Worm (Caenorhabditis elegans) whole organism, L3 larva: ENCODE results near the gene mob-4.

Experiments used
- R02D3.7 ChIP-seq: fragments of 150-350 bp; optimal IDR thresholded peaks from 2 replicates; lab custom pipeline; 2014; ENCODE audit warnings: missing biosample characterization, missing genetic modification characterization
- ZK546.5 ChIP-seq: sonication (generic microtip); optimal IDR thresholded peaks from 2 replicates; lab custom pipeline; 2017; ENCODE audit warnings: missing biosample characterization, missing genetic modification characterization
- aly-2 ChIP-seq: fragments of 150-350 bp; optimal IDR thresholded peaks from 2 replicates; lab custom pipeline; 2014; ENCODE audit warnings: missing biosample characterization, missing genetic modification characterization
- ama-1 ChIP-seq: fragments of 150-350 bp; optimal IDR thresholded peaks from 2 replicates; lab custom pipeline; 2018
- ceh-16 ChIP-seq: sonication (generic microtip); optimal IDR thresholded peaks from 2 replicates; lab custom pipeline; 2017; ENCODE audit warnings: missing biosample characterization, missing genetic modification characterization
- ceh-28 ChIP-seq: fragments of 150-350 bp; optimal IDR thresholded peaks from 2 replicates; lab custom pipeline; 2014; ENCODE audit warnings: missing biosample characterization, missing genetic modification reagents, missing genetic modification characterization
- ceh-82 ChIP-seq: fragments of 150-350 bp; optimal IDR thresholded peaks from 2 replicates; lab custom pipeline; 2014; ENCODE audit warnings: missing biosample characterization, missing genetic modification characterization
- ceh-9 ChIP-seq: sonication (generic microtip); optimal IDR thresholded peaks from 2 replicates; lab custom pipeline; 2018; ENCODE audit warnings: missing biosample characterization, missing genetic modification characterization
- daf-12 ChIP-seq: fragments of 150-350 bp; optimal IDR thresholded peaks from 2 replicates; lab custom pipeline; 2014; ENCODE audit warnings: missing biosample characterization, missing genetic modification reagents, missing genetic modification characterization
- egl-27 ChIP-seq: sonication (generic microtip); optimal IDR thresholded peaks from 4 replicates; lab custom pipeline; 2017; ENCODE audit warnings: missing biosample characterization, missing genetic modification reagents, missing genetic modification characterization
- egl-5 ChIP-seq: fragments of 150-350 bp; optimal IDR thresholded peaks from 2 replicates; lab custom pipeline; 2017; ENCODE audit warnings: missing biosample characterization, missing genetic modification reagents, missing genetic modification characterization, inconsistent platforms
- elt-1 ChIP-seq: fragments of 150-350 bp; optimal IDR thresholded peaks from 2 replicates; lab custom pipeline; 2014; ENCODE audit warnings: missing biosample characterization, missing genetic modification characterization
- elt-2 ChIP-seq: sonication (generic microtip); optimal IDR thresholded peaks from 2 replicates; lab custom pipeline; 2016; ENCODE audit warnings: missing genetic modification reagents, mild to moderate bottlenecking, missing genetic modification characterization, missing compliant biosample characterization
- eor-1 ChIP-seq, 2 experiments: fragments of 150-350 bp; optimal IDR thresholded peaks; 2 replicates each; lab custom pipeline; 2014 to 2018; ENCODE audit warnings: missing biosample characterization in 2 of 2, missing genetic modification characterization in 2 of 2
- fkh-10 ChIP-seq: sonication (generic microtip); optimal IDR thresholded peaks from 2 replicates; lab custom pipeline; 2017; ENCODE audit warnings: missing biosample characterization, missing genetic modification reagents, missing genetic modification characterization
- fkh-2 ChIP-seq: fragments of 150-350 bp; optimal IDR thresholded peaks from 2 replicates; lab custom pipeline; 2014; ENCODE audit warnings: missing biosample characterization, missing genetic modification reagents, missing genetic modification characterization
- fos-1 ChIP-seq: fragments of 150-350 bp; optimal IDR thresholded peaks from 2 replicates; lab custom pipeline; 2014; ENCODE audit warnings: missing biosample characterization, missing genetic modification characterization
- hmg-11 ChIP-seq: sonication (generic microtip); optimal IDR thresholded peaks from 2 replicates; lab custom pipeline; 2016; ENCODE audit warnings: missing genetic modification characterization, missing compliant biosample characterization
- jun-1 ChIP-seq: fragments of 150-350 bp; optimal IDR thresholded peaks from 2 replicates; lab custom pipeline; 2014; ENCODE audit warnings: missing biosample characterization, missing genetic modification reagents, missing genetic modification characterization
- lin-15B ChIP-seq: fragments of 150-350 bp; optimal IDR thresholded peaks from 2 replicates; lab custom pipeline; 2014; ENCODE audit warnings: missing biosample characterization, missing genetic modification characterization
- lin-39 ChIP-seq: fragments of 150-350 bp; optimal IDR thresholded peaks from 2 replicates; lab custom pipeline; 2018; ENCODE audit warnings: missing biosample characterization, missing genetic modification reagents, missing genetic modification characterization
- lsy-12 ChIP-seq: sonication (generic microtip); optimal IDR thresholded peaks from 2 replicates; lab custom pipeline; 2016; ENCODE audit warnings: mild to moderate bottlenecking, missing genetic modification characterization, missing compliant biosample characterization
- mdl-1 ChIP-seq: fragments of 150-350 bp; optimal IDR thresholded peaks from 2 replicates; lab custom pipeline; 2014; ENCODE audit warnings: missing biosample characterization, missing genetic modification characterization
- mml-1 ChIP-seq: fragments of 150-350 bp; sonication (generic microtip); optimal IDR thresholded peaks from 3 replicates; lab custom pipeline; 2014; ENCODE audit warnings: missing biosample characterization, missing genetic modification characterization
- nfya-1 ChIP-seq: sonication (generic microtip); optimal IDR thresholded peaks from 2 replicates; lab custom pipeline; 2017; ENCODE audit warnings: missing genetic modification characterization, mild to moderate bottlenecking, missing compliant biosample characterization, antibody characterized with exemption, moderate library complexity; ENCODE audit not compliant: insufficient read depth
- nhr-11 ChIP-seq: fragments of 150-350 bp; optimal IDR thresholded peaks from 2 replicates; lab custom pipeline; 2014; ENCODE audit warnings: missing biosample characterization, missing genetic modification characterization
- nhr-12 ChIP-seq: fragments of 150-350 bp; optimal IDR thresholded peaks from 2 replicates; lab custom pipeline; 2014; ENCODE audit warnings: missing biosample characterization, missing genetic modification characterization
- nhr-23 ChIP-seq: fragments of 150-350 bp; optimal IDR thresholded peaks from 2 replicates; lab custom pipeline; 2014; ENCODE audit warnings: missing biosample characterization, missing genetic modification reagents, missing genetic modification characterization
- nhr-237 ChIP-seq: fragments of 150-350 bp; optimal IDR thresholded peaks from 2 replicates; lab custom pipeline; 2014; ENCODE audit warnings: missing biosample characterization, missing genetic modification characterization
- nhr-25 ChIP-seq: sonication (generic microtip); optimal IDR thresholded peaks from 2 replicates; lab custom pipeline; 2017; ENCODE audit warnings: missing biosample characterization, missing genetic modification characterization
- nhr-28 ChIP-seq: fragments of 150-350 bp; optimal IDR thresholded peaks from 2 replicates; lab custom pipeline; 2014; ENCODE audit warnings: missing biosample characterization, missing genetic modification characterization
- nhr-43 ChIP-seq: sonication (generic microtip); optimal IDR thresholded peaks from 2 replicates; lab custom pipeline; 2016; ENCODE audit warnings: mild to moderate bottlenecking, missing genetic modification characterization, missing compliant biosample characterization; ENCODE audit not compliant: poor library complexity, severe bottlenecking
- nhr-67 ChIP-seq: fragments of 150-350 bp; optimal IDR thresholded peaks from 2 replicates; lab custom pipeline; 2014; ENCODE audit warnings: missing biosample characterization, missing genetic modification characterization
- nhr-76 ChIP-seq: fragments of 150-350 bp; sonication (generic microtip); optimal IDR thresholded peaks from 5 replicates; lab custom pipeline; 2014; ENCODE audit warnings: missing biosample characterization, missing genetic modification characterization
- nhr-77 ChIP-seq: fragments of 150-350 bp; optimal IDR thresholded peaks from 2 replicates; lab custom pipeline; 2014; ENCODE audit warnings: missing biosample characterization, missing genetic modification characterization
- pha-4 ChIP-seq: fragments of 150-350 bp; optimal IDR thresholded peaks from 2 replicates; lab custom pipeline; 2014; ENCODE audit warnings: missing biosample characterization, missing genetic modification reagents, missing genetic modification characterization
- pqm-1 ChIP-seq: fragments of 150-350 bp; optimal IDR thresholded peaks from 2 replicates; lab custom pipeline; 2017; ENCODE audit warnings: missing biosample characterization, missing genetic modification characterization, inconsistent platforms
- sea-2 ChIP-seq: fragments of 150-350 bp; sonication (generic microtip); optimal IDR thresholded peaks from 4 replicates; lab custom pipeline; 2014; ENCODE audit warnings: missing biosample characterization, missing genetic modification reagents, missing genetic modification characterization
- skn-1 ChIP-seq: fragments of 150-350 bp; optimal IDR thresholded peaks from 2 replicates; lab custom pipeline; 2014; ENCODE audit warnings: missing biosample characterization, missing genetic modification characterization
- snpc-4 ChIP-seq: fragments of 150-350 bp; optimal IDR thresholded peaks from 2 replicates; lab custom pipeline; 2014; ENCODE audit warnings: missing biosample characterization, missing genetic modification characterization
- tbx-2 ChIP-seq: sonication (generic microtip); optimal IDR thresholded peaks from 2 replicates; lab custom pipeline; 2016; ENCODE audit warnings: mild to moderate bottlenecking, missing genetic modification characterization, missing compliant biosample characterization
- unc-39 ChIP-seq: sonication (generic microtip); optimal IDR thresholded peaks from 4 replicates; lab custom pipeline; 2017; ENCODE audit warnings: missing biosample characterization, missing genetic modification characterization
- unc-62 ChIP-seq: fragments of 150-350 bp; sonication (generic microtip); optimal IDR thresholded peaks from 4 replicates; lab custom pipeline; 2014; ENCODE audit warnings: missing biosample characterization, missing genetic modification reagents, missing genetic modification characterization
- zag-1 ChIP-seq: fragments of 150-350 bp; optimal IDR thresholded peaks from 2 replicates; lab custom pipeline; 2014; ENCODE audit warnings: missing biosample characterization, missing genetic modification characterization
- ztf-11 ChIP-seq: fragments of 150-350 bp; optimal IDR thresholded peaks from 2 replicates; lab custom pipeline; 2014; ENCODE audit warnings: missing biosample characterization, missing genetic modification characterization
- ztf-4 ChIP-seq: fragments of 150-350 bp; optimal IDR thresholded peaks from 2 replicates; lab custom pipeline; 2014; ENCODE audit warnings: missing biosample characterization, missing genetic modification characterization

The mob-4 gene

ce11 chrIII:8239325-8239724 is 14.4 kb downstream of the mob-4 start, which contains the start of gene tsp-1:
Gene tsp-1 (minus strand): TSS chrIII:8239423.
- TF ChIP-seq elt-2 = peak; percentile 35
- TF ChIP-seq pha-4 (tag; lab: Kevin White, UChicago) = peak; percentile 21
- no peak for TF ChIP-seq ZK546.5 (tag; lab: Kevin White, UChicago)
- peak; percentile 39 for TF ChIP-seq pqm-1 (tag; lab: Kevin White, UChicago)

- peak; percentile 83 for TF ChIP-seq pqm-1 (tag; lab: Kevin White, UChicago)
- TF ChIP-seq elt-2 = peak; percentile 57
- no peak for TF ChIP-seq snpc-4 (tag; lab: Kevin White, UChicago)
- no peak for TF ChIP-seq ama-1
- TF ChIP-seq nfya-1 = no peak
- no peak for TF ChIP-seq nhr-237 (tag; lab: Kevin White, UChicago)
Observed at ce11 chrIII:8240247-8240646, 15.3 kb downstream of the mob-4 start.

DNA sequence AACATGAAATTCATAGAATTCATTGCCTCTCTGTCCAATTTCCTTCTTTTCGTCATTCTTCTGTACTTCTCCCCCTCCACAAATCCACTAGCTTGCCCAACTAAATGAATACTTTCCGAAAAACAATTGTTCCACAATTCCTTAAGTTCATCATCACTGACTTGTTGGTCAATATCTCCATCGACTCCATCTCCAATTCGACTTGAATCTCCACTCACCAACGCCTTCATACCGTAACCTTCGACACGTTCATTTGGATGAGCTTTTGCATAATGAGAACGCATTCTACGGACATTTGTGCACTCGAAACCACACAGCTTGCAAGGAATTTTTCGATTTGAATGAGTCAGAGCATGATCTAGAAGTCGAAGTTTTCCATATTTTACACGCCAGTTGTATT is 16.1 kb downstream of the mob-4 start:
- TF ChIP-seq ceh-28 (tag; lab: Kevin White, UChicago) (no peak), zag-1 (no peak), nhr-77 (no peak), skn-1 (tag; lab: Kevin White, UChicago) (no peak), ama-1 (no peak), nhr-11 (tag; lab: Kevin White, UChicago) (no peak), daf-12 (no peak), fos-1 (tag; lab: Kevin White, UChicago) (no peak), unc-62 (no peak), lin-39 (tag; lab: Kevin White, UChicago) (no peak), elt-2 (no peak), nhr-237 (tag; lab: Kevin White, UChicago) (no peak), nhr-12 (tag; lab: Kevin White, UChicago) (no peak), mdl-1 (tag; lab: Kevin White, UChicago) (no peak), lin-15B (no peak), nhr-25 (no peak), hmg-11 (tag; lab: Kevin White, UChicago) (no peak), fkh-10 (GFP tag; lab: Kevin White, UChicago) (no peak)

DNA sequence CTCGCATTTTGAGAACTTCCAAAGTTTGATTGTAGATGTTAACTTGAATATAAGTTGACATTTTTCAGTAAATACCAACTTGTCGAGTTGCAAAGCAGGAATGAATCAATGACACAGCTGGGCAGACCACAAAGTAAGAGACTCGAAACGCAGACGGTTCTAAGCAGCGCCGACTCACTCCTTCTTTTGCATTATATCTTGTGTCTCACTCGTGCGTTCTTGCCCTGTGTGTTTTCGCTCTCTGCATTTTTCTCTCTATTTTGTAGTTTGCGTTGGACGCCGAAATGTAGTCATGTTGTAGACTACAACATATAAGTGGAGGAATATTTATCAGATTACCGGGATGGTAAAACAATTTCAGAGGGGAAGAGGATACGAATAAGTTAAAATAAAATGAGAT is 17.9 kb downstream of the mob-4 start, which contains the start of gene C02F5.12:
TSS of gene C02F5.12 (minus strand) at position 221 of the 400 bp plus-strand sequence.
- TF ChIP-seq ceh-28 (tag; lab: Kevin White, UChicago) = no peak
- TF ChIP-seq unc-62 = no peak
- TF ChIP-seq daf-12 = no peak
- no peak for TF ChIP-seq fkh-2 (tag; lab: Kevin White, UChicago)
- TF ChIP-seq nhr-25 = peak; percentile 26
- peak; percentile 80 for TF ChIP-seq ama-1
- peak; percentile 43 for TF ChIP-seq elt-2
- TF ChIP-seq mdl-1 (tag; lab: Kevin White, UChicago) = no peak
- TF ChIP-seq nhr-28 (tag; lab: Kevin White, UChicago) = no peak
- no peak for TF ChIP-seq lin-15B
- TF ChIP-seq nfya-1 = peak; percentile 59
- no peak for TF ChIP-seq nhr-77
- peak; percentile 24 for TF ChIP-seq hmg-11 (tag; lab: Kevin White, UChicago)
- TF ChIP-seq nhr-12 (tag; lab: Kevin White, UChicago) = no peak
- TF ChIP-seq zag-1 = no peak
- TF ChIP-seq elt-1 (tag; lab: Kevin White, UChicago) = no peak
- peak; percentile 4 for TF ChIP-seq lsy-12
- TF ChIP-seq ceh-82 = no peak
- no peak for TF ChIP-seq fkh-10 (GFP tag; lab: Kevin White, UChicago)
- no peak for TF ChIP-seq mml-1
- no peak for TF ChIP-seq aly-2 (tag; lab: Kevin White, UChicago)
- TF ChIP-seq ceh-9 (tag; lab: Kevin White, UChicago) = no peak
- TF ChIP-seq nhr-23 (tag; lab: Kevin White, UChicago) = peak; percentile 17
- no peak for TF ChIP-seq egl-5
- no peak for TF ChIP-seq ceh-16 (tag; lab: Kevin White, UChicago)
- no peak for TF ChIP-seq unc-39 (tag; lab: Kevin White, UChicago)
- TF ChIP-seq pha-4 (tag; lab: Kevin White, UChicago) = peak; percentile 72
- peak; percentile 22 for TF ChIP-seq pqm-1 (tag; lab: Kevin White, UChicago)
- TF ChIP-seq ZK546.5 (tag; lab: Kevin White, UChicago) = no peak
- TF ChIP-seq nhr-43 (tag; lab: Kevin White, UChicago) = no peak
- TF ChIP-seq ztf-4 (tag; lab: Kevin White, UChicago) = no peak
- TF ChIP-seq nhr-76 (tag; lab: Kevin White, UChicago) = no peak
- TF ChIP-seq sea-2 = no peak
- TF ChIP-seq fos-1 (tag; lab: Kevin White, UChicago) = no peak
- no peak for TF ChIP-seq tbx-2 (tag; lab: Kevin White, UChicago)
- no peak for TF ChIP-seq nhr-237 (tag; lab: Kevin White, UChicago)
- no peak for TF ChIP-seq nhr-67 (tag; lab: Kevin White, UChicago)
- no peak for TF ChIP-seq egl-27 (tag; lab: Kevin White, UChicago)
- no peak for TF ChIP-seq ztf-11
- TF ChIP-seq lin-39 (tag; lab: Kevin White, UChicago) = no peak
- no peak for TF ChIP-seq jun-1
- no peak for TF ChIP-seq skn-1 (tag; lab: Kevin White, UChicago)
- no peak for TF ChIP-seq R02D3.7 (tag; lab: Kevin White, UChicago)
- no peak for TF ChIP-seq eor-1 (tag; optimal IDR thresholded peaks at IDR 0.05; lab: Kevin White, UChicago)
